Worm (Caenorhabditis elegans): Measurements from ENCODE around the gene fcho-1.

ce11 chrII:1329887-1330286 is 19.6 kb downstream of the fcho-1 start:
- no peak for TF ChIP-seq ztf-11 (tag; optimal IDR thresholded peaks at IDR 0.05)
- TF ChIP-seq egl-27 (tag; optimal IDR thresholded peaks at IDR 0.05) = no peak
- TF ChIP-seq ama-1 (optimal IDR thresholded peaks at IDR 0.05) = no peak
- TF ChIP-seq unc-130 (tag; optimal IDR thresholded peaks at IDR 0.05) = no peak
- no peak for TF ChIP-seq nhr-77 (tag; optimal IDR thresholded peaks at IDR 0.05)
- TF ChIP-seq ceh-82 (tag; optimal IDR thresholded peaks at IDR 0.05) = no peak
- TF ChIP-seq unc-62 (GFP tag; optimal IDR thresholded peaks at IDR 0.05) = no peak
- TF ChIP-seq elt-3 (tag; optimal IDR thresholded peaks at IDR 0.05) = no peak
- no peak for TF ChIP-seq lin-35 (GFP tag; optimal IDR thresholded peaks at IDR 0.05)
- TF ChIP-seq nhr-90 (tag; optimal IDR thresholded peaks at IDR 0.05; ENCODE audit: poor library complexity) = no peak
- no peak for TF ChIP-seq nhr-28 (tag; optimal IDR thresholded peaks at IDR 0.05)
- TF ChIP-seq ceh-90 (tag; optimal IDR thresholded peaks at IDR 0.05) = no peak
- no peak for TF ChIP-seq fkh-10 (GFP tag; optimal IDR thresholded peaks at IDR 0.05)
- no peak for TF ChIP-seq hlh-4 (tag; optimal IDR thresholded peaks at IDR 0.05)

All from whole organism, L1 larva.